ENCODE assay signal across 1 worm cellular context in genomic region chrX:6378363-6378762, ce11.
A peak's percentile ranks its signal among the peaks of the same experiment; 100 is the strongest.
TF ChIP-seq lines count a peak whose summit lies in the region.

No protein-coding gene starts in this region.

TF ChIP-seq in whole organism, L4 larva, 104 proteins besides CTCF, POLR2A, EP300 and RAD21 (continued from another document):
- TF ChIP-seq lin-15B (tag; optimal IDR thresholded peaks at IDR 0.05; lab: Kevin White, UChicago) (no peak), R02D3.7 (tag; optimal IDR thresholded peaks at IDR 0.05; lab: Kevin White, UChicago) (no peak), lim-7 (GFP tag; IDR thresholded peaks at IDR 0.05; lab: Robert Waterston, UW) (no peak), lin-29 (GFP tag; IDR thresholded peaks at IDR 0.05; lab: Robert Waterston, UW) (no peak), mdt-29 (GFP tag; IDR thresholded peaks at IDR 0.05; lab: Robert Waterston, UW) (no peak), dve-1 (tag; optimal IDR thresholded peaks at IDR 0.05; lab: Kevin White, UChicago; ENCODE audit: insufficient read depth) (peak; percentile 22), ceh-62 (tag; optimal IDR thresholded peaks at IDR 0.05; lab: Kevin White, UChicago) (no peak), ZK337.2 (GFP tag; IDR thresholded peaks at IDR 0.05; lab: Robert Waterston, UW) (no peak), zfp-2 (tag; optimal IDR thresholded peaks at IDR 0.05; lab: Kevin White, UChicago) (no peak), daf-12 (tag; optimal IDR thresholded peaks at IDR 0.05; lab: Kevin White, UChicago) (no peak), arid-1 (GFP tag; conservative IDR thresholded peaks at IDR 0.05; lab: Robert Waterston, UW) (no peak), mep-1 (tag; optimal IDR thresholded peaks at IDR 0.05; lab: Kevin White, UChicago) (peak; percentile 74), unc-130 (GFP tag; optimal IDR thresholded peaks at IDR 0.05; lab: Kevin White, UChicago) (no peak), cey-2 (tag; optimal IDR thresholded peaks at IDR 0.05; lab: Kevin White, UChicago; ENCODE audit: borderline replicate concordance, insufficient read depth) (no peak), Y105C5A.15 (GFP tag; IDR thresholded peaks at IDR 0.05; lab: Robert Waterston, UW) (no peak), daf-16 (GFP tag; optimal IDR thresholded peaks at IDR 0.05; lab: Kevin White, UChicago) (peak in 1 of 2 experiments; percentile 15), daf-16 (tag; optimal IDR thresholded peaks at IDR 0.05; lab: Kevin White, UChicago) (peak; percentile 73), F37D6.2 (tag; optimal IDR thresholded peaks at IDR 0.05; lab: Kevin White, UChicago) (peak; percentile 48), ces-1 (GFP tag; optimal IDR thresholded peaks at IDR 0.05; lab: Kevin White, UChicago) (no peak), dmd-8 (GFP tag; IDR thresholded peaks at IDR 0.05; lab: Robert Waterston, UW) (no peak), dmd-6 (GFP tag; IDR thresholded peaks at IDR 0.05; lab: Robert Waterston, UW) (peak; percentile 37), snpc-4 (tag; optimal IDR thresholded peaks at IDR 0.05; lab: Kevin White, UChicago) (no peak), nhr-48 (tag; optimal IDR thresholded peaks at IDR 0.05; lab: Kevin White, UChicago) (no peak), lin-39 (tag; optimal IDR thresholded peaks at IDR 0.05; lab: Kevin White, UChicago) (no peak), Y75B8A.6 (GFP tag; IDR thresholded peaks at IDR 0.05; lab: Robert Waterston, UW) (no peak), hlh-11 (tag; optimal IDR thresholded peaks at IDR 0.05; lab: Kevin White, UChicago) (peak; percentile 54), ctbp-1 (GFP tag; IDR thresholded peaks at IDR 0.05; lab: Robert Waterston, UW) (peak; percentile 51; the same call in 1 of the 2 replicates), F44E2.7 (GFP tag; IDR thresholded peaks at IDR 0.05; lab: Robert Waterston, UW) (no peak), lin-1 (GFP tag; IDR thresholded peaks at IDR 0.05; lab: Robert Waterston, UW) (no peak), skn-1 (tag; optimal IDR thresholded peaks at IDR 0.05; lab: Kevin White, UChicago) (no peak), hlh-30 (tag; optimal IDR thresholded peaks at IDR 0.05; lab: Kevin White, UChicago; ENCODE audit: insufficient read depth) (peak; percentile 70), T20F7.1 (GFP tag; optimal IDR thresholded peaks at IDR 0.05; lab: Kevin White, UChicago) (no peak), mxl-3 (GFP tag; optimal IDR thresholded peaks at IDR 0.05; lab: Kevin White, UChicago) (peak; percentile 74), fkh-10 (GFP tag; optimal IDR thresholded peaks at IDR 0.05; lab: Kevin White, UChicago) (peak; percentile 17), nhr-11 (tag; optimal IDR thresholded peaks at IDR 0.05; lab: Kevin White, UChicago) (no peak), ceh-20 (GFP tag; IDR thresholded peaks at IDR 0.05; lab: Robert Waterston, UW) (peak; percentile 73)
